Worm (Caenorhabditis elegans) whole organism, L2 larva: Measurements from ENCODE around the gene T02D1.8.

Source experiments
- aly-2 ChIP-seq: fragments of 150-350 bp; optimal IDR thresholded peaks from 2 replicates; lab custom pipeline; 2014; ENCODE audit warnings: missing biosample characterization, missing genetic modification characterization
- ama-1 ChIP-seq: fragments of 150-350 bp; optimal IDR thresholded peaks from 2 replicates; lab custom pipeline; 2018; ENCODE audit warnings: inconsistent platforms
- blmp-1 ChIP-seq: sonication (generic microtip); optimal IDR thresholded peaks from 2 replicates; lab custom pipeline; 2017; ENCODE audit warnings: missing genetic modification characterization, mild to moderate bottlenecking, missing compliant biosample characterization, antibody characterized with exemption, moderate library complexity; ENCODE audit not compliant: insufficient read depth
- ceh-82 ChIP-seq: fragments of 150-350 bp; optimal IDR thresholded peaks from 2 replicates; lab custom pipeline; 2014; ENCODE audit warnings: missing biosample characterization, missing genetic modification characterization
- egl-27 ChIP-seq: sonication (generic microtip); optimal IDR thresholded peaks from 3 replicates; lab custom pipeline; 2017; ENCODE audit warnings: missing biosample characterization, missing genetic modification reagents, missing genetic modification characterization
- elt-3 ChIP-seq: sonication (generic microtip); optimal IDR thresholded peaks from 2 replicates; lab custom pipeline; 2017; ENCODE audit warnings: missing biosample characterization, missing genetic modification characterization
- fos-1 ChIP-seq: fragments of 150-350 bp; optimal IDR thresholded peaks from 2 replicates; lab custom pipeline; 2014; ENCODE audit warnings: missing biosample characterization, missing genetic modification characterization
- gmeb-1 ChIP-seq: fragments of 150-350 bp; optimal IDR thresholded peaks from 2 replicates; lab custom pipeline; 2014; ENCODE audit warnings: missing biosample characterization, missing genetic modification characterization
- lin-39 ChIP-seq: fragments of 150-350 bp; optimal IDR thresholded peaks from 2 replicates; lab custom pipeline; 2014; ENCODE audit warnings: missing biosample characterization, missing genetic modification reagents, missing genetic modification characterization
- nhr-10 ChIP-seq: sonication (generic microtip); optimal IDR thresholded peaks from 2 replicates; lab custom pipeline; 2017; ENCODE audit warnings: missing biosample characterization, missing genetic modification characterization
- nhr-6 ChIP-seq: fragments of 150-350 bp; optimal IDR thresholded peaks from 2 replicates; lab custom pipeline; 2014; ENCODE audit warnings: missing biosample characterization, missing genetic modification characterization
- ztf-4 ChIP-seq: fragments of 150-350 bp; optimal IDR thresholded peaks from 2 replicates; lab custom pipeline; 2014; ENCODE audit warnings: missing biosample characterization, missing genetic modification characterization

- TF ChIP-seq egl-27 (tag; lab: Kevin White, UChicago) = no peak
- no peak for TF ChIP-seq ama-1 (lab: Kevin White, UChicago)
- TF ChIP-seq nhr-10 (tag; lab: Kevin White, UChicago) = no peak
- TF ChIP-seq lin-39 (tag; lab: Kevin White, UChicago) = no peak
- TF ChIP-seq aly-2 (tag; lab: Kevin White, UChicago) = no peak
- TF ChIP-seq ztf-4 (tag; lab: Kevin White, UChicago) = no peak
- no peak for TF ChIP-seq ceh-82 (tag; lab: Kevin White, UChicago)
- TF ChIP-seq nhr-6 (tag; lab: Kevin White, UChicago) = no peak
- no peak for TF ChIP-seq elt-3 (tag; lab: Kevin White, UChicago)
- no peak for TF ChIP-seq fos-1 (tag; lab: Kevin White, UChicago)
- no peak for TF ChIP-seq gmeb-1
- no peak for TF ChIP-seq blmp-1 (tag; lab: Kevin White, UChicago)
These were observed 47.9 kb upstream of the T02D1.8 start for ce11 chrIV:17435228-17435627.
